Worm (Caenorhabditis elegans) whole organism, early embryonic: ENCODE data around the gene T07E3.4.

Source experiments
- F13C5.2 ChIP-seq: sonication (generic microtip); optimal IDR thresholded peaks from 2 replicates; lab custom pipeline; 2017; ENCODE audit warnings: mild to moderate bottlenecking, missing genetic modification characterization, inconsistent platforms, missing compliant biosample characterization
- ama-1 ChIP-seq: fragments of 150-350 bp; optimal IDR thresholded peaks from 2 replicates; lab custom pipeline; 2014
- ceh-13 ChIP-seq: fragments of 200-800 bp; sonication (Bioruptor generic); optimal IDR thresholded peaks from 2 replicates; lab custom pipeline; 2018; ENCODE audit warnings: mild to moderate bottlenecking, missing genetic modification characterization, missing compliant biosample characterization
- ceh-36 ChIP-seq: sonication (generic microtip); optimal IDR thresholded peaks from 2 replicates; lab custom pipeline; 2016; ENCODE audit warnings: missing genetic modification characterization, inconsistent platforms, missing compliant biosample characterization
- ets-7 ChIP-seq: sonication (generic microtip); optimal IDR thresholded peaks from 2 replicates; lab custom pipeline; 2016; ENCODE audit warnings: missing genotype, missing genetic modification characterization, missing compliant biosample characterization
- flt-1 ChIP-seq: fragments of 200-800 bp; sonication (Bioruptor generic); IDR thresholded peaks from 2 replicates; pipeline ENCODE4 v1.3.6; 2022; ENCODE audit warnings: missing genetic modification characterization, missing compliant biosample characterization
- hmbx-1 ChIP-seq: sonication (generic microtip); optimal IDR thresholded peaks from 2 replicates; lab custom pipeline; 2016; ENCODE audit warnings: mild to moderate bottlenecking, missing genetic modification characterization, missing compliant biosample characterization
- hmg-4 ChIP-seq: fragments of 200-800 bp; sonication (Bioruptor generic); optimal IDR thresholded peaks from 2 replicates; lab custom pipeline; 2018; ENCODE audit warnings: mild to moderate bottlenecking, missing genetic modification characterization, missing compliant biosample characterization
- hnd-1 ChIP-seq: sonication (generic microtip); optimal IDR thresholded peaks from 2 replicates; lab custom pipeline; 2016; ENCODE audit warnings: missing genetic modification characterization, missing compliant biosample characterization
- pes-1 ChIP-seq: fragments of 200-800 bp; sonication (Bioruptor generic); IDR thresholded peaks from 2 replicates; pipeline ENCODE4 v1.3.6; 2022; ENCODE audit warnings: missing genetic modification reagents, missing genetic modification characterization, missing compliant biosample characterization
- sea-1 ChIP-seq: fragments of 200-800 bp; sonication (Bioruptor generic); conservative IDR thresholded peaks from 2 replicates; pipeline ENCODE4 v1.3.6; 2022; ENCODE audit warnings: missing genetic modification characterization, missing compliant biosample characterization
- tbx-11 ChIP-seq: fragments of 200-800 bp; sonication (Bioruptor generic); IDR thresholded peaks from 2 replicates; pipeline ENCODE4 v1.3.6; 2022; ENCODE audit warnings: missing genetic modification characterization, missing compliant biosample characterization
- tra-4 ChIP-seq: sonication (generic microtip); optimal IDR thresholded peaks from 2 replicates; lab custom pipeline; 2017; ENCODE audit warnings: missing genetic modification characterization, missing compliant biosample characterization

DNA sequence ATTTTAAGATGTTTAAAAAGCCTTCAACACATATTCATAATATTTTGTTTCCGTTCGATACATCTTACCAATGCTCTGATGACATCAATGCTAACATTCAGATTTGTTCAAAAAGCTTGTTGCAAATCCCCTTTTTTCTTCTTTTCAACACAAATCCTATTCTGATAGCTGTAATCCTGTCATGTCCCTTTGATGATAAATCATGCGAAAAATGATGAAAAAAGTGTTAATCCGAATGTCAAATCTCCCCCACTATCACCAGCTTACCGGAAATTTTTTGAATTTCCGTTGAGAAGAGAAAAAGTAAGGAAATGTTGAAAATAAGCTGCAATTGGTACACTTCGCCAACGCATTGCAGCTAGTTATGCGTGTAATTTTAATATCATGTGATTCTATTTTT, 16.1 kb upstream of the T07E3.4 start:
- TF ChIP-seq ets-7 (tag; lab: Kevin White, UChicago) = no peak
- no peak for TF ChIP-seq F13C5.2
- no peak for TF ChIP-seq sea-1 (GFP tag; lab: Robert Waterston, UW)
- TF ChIP-seq ama-1 = no peak
- TF ChIP-seq tbx-11 (GFP tag; lab: Robert Waterston, UW) = no peak
- no peak for TF ChIP-seq pes-1 (GFP tag; lab: Robert Waterston, UW)
- no peak for TF ChIP-seq hnd-1 (tag; lab: Kevin White, UChicago)
- no peak for TF ChIP-seq ceh-36 (tag; lab: Kevin White, UChicago)
- no peak for TF ChIP-seq tra-4 (tag; lab: Kevin White, UChicago)
- no peak for TF ChIP-seq flt-1 (GFP tag; lab: Robert Waterston, UW)
- no peak for TF ChIP-seq hmbx-1
- no peak for TF ChIP-seq ceh-13 (GFP tag; lab: Kevin White, UChicago)
- no peak for TF ChIP-seq hmg-4 (GFP tag; lab: Kevin White, UChicago)
